Fruit fly (Drosophila melanogaster) whole organism, prepupa: ENCODE results near the gene yellow-b.

Experiments used
- CG10631 ChIP-seq: fragments of 200-800 bp; sonication (Bioruptor generic); optimal IDR thresholded peaks from 2 replicates; lab custom pipeline; 2016; ENCODE audit warnings: missing biosample characterization, missing genetic modification characterization
- CG10669 ChIP-seq: fragments of 200-800 bp; sonication (Bioruptor generic); optimal IDR thresholded peaks from 3 replicates; lab custom pipeline; 2018; ENCODE audit warnings: missing biosample characterization, mild to moderate bottlenecking, missing genetic modification characterization, moderate library complexity
- CG11294 ChIP-seq: fragments of 200-800 bp; sonication (Bioruptor generic); IDR thresholded peaks from 2 replicates; pipeline ENCODE4 v1.3.6; 2022; ENCODE audit warnings: missing biosample characterization, missing genetic modification characterization
- CG11762 ChIP-seq: fragments of 200-800 bp; sonication (Bioruptor generic); optimal IDR thresholded peaks from 3 replicates; lab custom pipeline; 2016; ENCODE audit warnings: missing biosample characterization, missing genetic modification characterization; ENCODE audit not compliant: insufficient read depth
- CG11902 ChIP-seq: fragments of 200-800 bp; sonication (Bioruptor generic); optimal IDR thresholded peaks from 3 replicates; lab custom pipeline; 2016; ENCODE audit warnings: missing biosample characterization, missing genetic modification characterization
- CG15336 ChIP-seq: fragments of 200-800 bp; sonication (Bioruptor generic); IDR thresholded peaks from 2 replicates; pipeline ENCODE4 v1.3.6; 2022; ENCODE audit warnings: missing biosample characterization, missing genetic modification characterization
- CG1621 ChIP-seq: fragments of 200-800 bp; sonication (Bioruptor generic); optimal IDR thresholded peaks from 3 replicates; lab custom pipeline; 2018; ENCODE audit warnings: missing biosample characterization, mild to moderate bottlenecking, missing genetic modification characterization
- CG31627 ChIP-seq: fragments of 200-800 bp; sonication (Bioruptor generic); optimal IDR thresholded peaks from 3 replicates; lab custom pipeline; 2016; ENCODE audit warnings: missing biosample characterization, missing genetic modification characterization
- CG32006 ChIP-seq: fragments of 200-800 bp; sonication (Bioruptor generic); optimal IDR thresholded peaks from 3 replicates; lab custom pipeline; 2017; ENCODE audit warnings: missing biosample characterization, mild to moderate bottlenecking, missing genetic modification characterization
- CG34406 ChIP-seq: fragments of 200-800 bp; sonication (Bioruptor generic); optimal IDR thresholded peaks from 3 replicates; lab custom pipeline; 2016; ENCODE audit warnings: missing biosample characterization, missing genetic modification characterization
- CG4318 ChIP-seq: fragments of 200-800 bp; sonication (Bioruptor generic); optimal IDR thresholded peaks from 3 replicates; lab custom pipeline; 2017; ENCODE audit warnings: missing biosample characterization, mild to moderate bottlenecking, missing genetic modification characterization
- CG6163 ChIP-seq: fragments of 200-800 bp; sonication (Bioruptor generic); IDR thresholded peaks from 3 replicates; pipeline ENCODE4 v1.3.6; 2022; ENCODE audit warnings: missing biosample characterization, missing genetic modification characterization
- CG6276 ChIP-seq: fragments of 200-800 bp; sonication (Bioruptor generic); optimal IDR thresholded peaks from 2 replicates; lab custom pipeline; 2017; ENCODE audit warnings: missing biosample characterization, mild to moderate bottlenecking, missing genetic modification characterization
- CG6792 ChIP-seq: fragments of 200-800 bp; sonication (Bioruptor generic); optimal IDR thresholded peaks from 3 replicates; lab custom pipeline; 2016; ENCODE audit warnings: missing biosample characterization, missing genetic modification characterization
- CG8119 ChIP-seq: fragments of 200-800 bp; sonication (Bioruptor generic); IDR thresholded peaks from 3 replicates; pipeline ENCODE4 v1.3.6; 2022; ENCODE audit warnings: missing biosample characterization, missing genetic modification characterization
- CG8632 ChIP-seq: fragments of 200-800 bp; sonication (Bioruptor generic); optimal IDR thresholded peaks from 3 replicates; lab custom pipeline; 2016; ENCODE audit warnings: missing biosample characterization, missing genetic modification characterization
- CG9139 ChIP-seq: fragments of 200-800 bp; sonication (Bioruptor generic); optimal IDR thresholded peaks from 3 replicates; lab custom pipeline; 2017; ENCODE audit warnings: missing biosample characterization, mild to moderate bottlenecking, missing genetic modification characterization
- Eip75B ChIP-seq: fragments of 200-800 bp; sonication (Bioruptor generic); optimal IDR thresholded peaks from 3 replicates; lab custom pipeline; 2016; ENCODE audit warnings: missing biosample characterization, missing genetic modification characterization
- Eip78C ChIP-seq: fragments of 200-800 bp; sonication (Bioruptor generic); peaks from one replicate; lab custom pipeline; 2016; ENCODE audit warnings: missing biosample characterization, missing genetic modification characterization
- Ets21C ChIP-seq: fragments of 200-800 bp; sonication (Bioruptor generic); optimal IDR thresholded peaks from 3 replicates; lab custom pipeline; 2016; ENCODE audit warnings: missing biosample characterization, missing genetic modification characterization
- Ets96B ChIP-seq: fragments of 200-800 bp; optimal IDR thresholded peaks from 2 replicates; lab custom pipeline; 2019; ENCODE audit warnings: missing biosample characterization, mild to moderate bottlenecking, missing genetic modification characterization, moderate library complexity
- Gug ChIP-seq: fragments of 200-800 bp; sonication (Bioruptor generic); IDR thresholded peaks from 2 replicates; pipeline ENCODE4 v1.3.6; 2022; ENCODE audit warnings: missing biosample characterization, missing genetic modification characterization
- Hr39 ChIP-seq: fragments of 200-800 bp; sonication (Bioruptor generic); optimal IDR thresholded peaks from 2 replicates; lab custom pipeline; 2016; ENCODE audit warnings: missing biosample characterization, missing genetic modification characterization
- Hr4 ChIP-seq: fragments of 200-800 bp; sonication (Bioruptor generic); optimal IDR thresholded peaks from 3 replicates; lab custom pipeline; 2016; ENCODE audit warnings: missing biosample characterization, missing genetic modification characterization
- Lpt ChIP-seq: fragments of 200-800 bp; sonication (Bioruptor generic); optimal IDR thresholded peaks from 3 replicates; lab custom pipeline; 2016; ENCODE audit warnings: missing biosample characterization, missing genetic modification characterization
- Met ChIP-seq: fragments of 200-800 bp; sonication (Bioruptor generic); optimal IDR thresholded peaks from 3 replicates; lab custom pipeline; 2016; ENCODE audit warnings: missing biosample characterization, missing genetic modification characterization
- OdsH ChIP-seq: fragments of 200-800 bp; sonication (Bioruptor generic); optimal IDR thresholded peaks from 3 replicates; lab custom pipeline; 2016; ENCODE audit warnings: missing biosample characterization, missing genetic modification characterization
- Sox14 ChIP-seq: fragments of 200-800 bp; sonication (Bioruptor generic); optimal IDR thresholded peaks from 3 replicates; lab custom pipeline; 2016; ENCODE audit warnings: missing biosample characterization, missing genetic modification characterization
- Sox15 ChIP-seq: fragments of 200-800 bp; sonication (Bioruptor generic); optimal IDR thresholded peaks from 3 replicates; lab custom pipeline; 2016; ENCODE audit warnings: missing biosample characterization, missing genetic modification characterization
- achi ChIP-seq: fragments of 200-800 bp; sonication (Bioruptor generic); optimal IDR thresholded peaks from 3 replicates; lab custom pipeline; 2016; ENCODE audit warnings: missing biosample characterization, missing genetic modification characterization
- acj6 ChIP-seq: fragments of 200-800 bp; sonication (Bioruptor generic); optimal IDR thresholded peaks from 3 replicates; lab custom pipeline; 2016; ENCODE audit warnings: missing biosample characterization, missing genetic modification characterization
- dsx ChIP-seq: fragments of 200-800 bp; optimal IDR thresholded peaks from 3 replicates; lab custom pipeline; 2019; ENCODE audit warnings: missing biosample characterization, mild to moderate bottlenecking, missing genetic modification characterization, moderate library complexity; ENCODE audit not compliant: poor library complexity, severe bottlenecking
- eg ChIP-seq: fragments of 200-800 bp; sonication (Bioruptor generic); IDR thresholded peaks from 3 replicates; pipeline ENCODE4 v1.3.6; 2022; ENCODE audit warnings: missing biosample characterization, missing genetic modification characterization
- esn ChIP-seq: fragments of 200-800 bp; sonication (Bioruptor generic); optimal IDR thresholded peaks from 2 replicates; lab custom pipeline; 2016; ENCODE audit warnings: missing biosample characterization, mild to moderate bottlenecking, missing genetic modification characterization, moderate library complexity
- fd85E ChIP-seq: fragments of 200-800 bp; sonication (Bioruptor generic); optimal IDR thresholded peaks from 3 replicates; lab custom pipeline; 2016; ENCODE audit warnings: missing biosample characterization, missing genetic modification characterization
- lz ChIP-seq: fragments of 200-800 bp; sonication (Bioruptor generic); optimal IDR thresholded peaks from 3 replicates; lab custom pipeline; 2016; ENCODE audit warnings: missing biosample characterization, missing genetic modification characterization
- pdm3 ChIP-seq: fragments of 200-800 bp; sonication (Bioruptor generic); optimal IDR thresholded peaks from 3 replicates; lab custom pipeline; 2016; ENCODE audit warnings: missing biosample characterization, missing genetic modification characterization
- salr ChIP-seq, 2 experiments: fragments of 200-800 bp; sonication (Bioruptor generic); optimal IDR thresholded peaks; 3 replicates each; lab custom pipeline; 2016 to 2018; ENCODE audit warnings: missing biosample characterization in 2 of 2, missing genetic modification characterization in 2 of 2, mild to moderate bottlenecking in 1 of 2
- svp ChIP-seq: fragments of 200-800 bp; sonication (Bioruptor generic); peaks from one replicate; lab custom pipeline; 2016; ENCODE audit warnings: missing biosample characterization, missing genetic modification characterization
- topi ChIP-seq: fragments of 200-800 bp; sonication (Bioruptor generic); optimal IDR thresholded peaks from 3 replicates; lab custom pipeline; 2016; ENCODE audit warnings: missing biosample characterization, missing genetic modification characterization
- vri ChIP-seq: fragments of 200-800 bp; sonication (Bioruptor generic); optimal IDR thresholded peaks from 3 replicates; lab custom pipeline; 2016; ENCODE audit warnings: missing biosample characterization, mild to moderate bottlenecking, missing genetic modification characterization

The yellow-b gene

DNA sequence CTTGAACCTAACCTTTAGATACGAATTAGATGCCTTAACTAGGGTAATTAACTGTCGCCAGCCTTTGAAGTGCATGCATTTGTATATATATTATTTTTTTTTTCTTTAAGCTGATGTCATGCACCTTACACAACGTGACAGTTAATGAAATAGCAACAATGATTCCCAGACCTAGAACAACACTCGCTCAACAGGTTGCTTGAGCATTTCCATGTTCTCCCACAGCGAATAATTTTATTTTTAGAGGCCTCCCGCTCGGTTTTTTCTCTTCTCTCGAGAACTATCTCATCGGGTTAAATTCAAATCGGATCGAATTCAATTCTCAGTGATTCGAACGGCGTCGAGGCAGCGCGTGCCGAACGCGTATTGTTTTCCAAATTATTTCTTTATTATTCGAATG, 44.6 kb downstream of the yellow-b start, which contains the start of gene Ugt37D1:
TSS of gene Ugt37D1 (plus strand) at position 321 of the 400 bp plus-strand sequence.
- TF ChIP-seq Met (GFP tag; lab: Kevin White, UChicago) (no peak), salr (GFP tag; optimal IDR thresholded peaks at IDR 0.05; lab: Kevin White, UChicago) (peak in 1 of 2 experiments; percentile 2), Eip78C (GFP tag; lab: Kevin White, UChicago) (peak; percentile 60), acj6 (no peak), CG9139 (no peak), CG4318 (no peak)

DNA sequence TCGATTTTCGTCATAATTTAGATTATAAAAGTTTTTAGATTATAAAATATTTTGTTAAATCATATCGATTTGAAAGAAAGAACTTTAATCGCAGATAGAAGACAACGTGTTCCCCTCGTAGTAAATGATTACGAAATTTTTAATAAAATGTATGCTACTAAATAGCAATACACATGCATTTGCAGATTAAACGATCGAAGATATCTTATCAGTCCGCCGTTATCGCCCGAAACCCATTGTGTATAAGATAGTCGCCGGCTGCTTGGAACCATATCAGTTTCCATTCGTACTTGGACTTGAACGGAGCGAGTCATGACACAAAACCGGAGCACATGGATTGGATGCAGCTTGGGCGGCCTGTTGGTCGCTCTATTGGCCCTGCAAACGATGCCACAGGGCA, 45.4 kb downstream of the yellow-b start:
- TF ChIP-seq vri (GFP tag; lab: Kevin White, UChicago) (peak; percentile 59), Hr39 (no peak), svp (GFP tag; lab: Kevin White, UChicago) (peak; percentile 48), Eip75B (GFP tag; lab: Kevin White, UChicago) (no peak), Ets96B (no peak), CG11902 (no peak), topi (GFP tag; lab: Kevin White, UChicago) (no peak), CG31627 (GFP tag; lab: Kevin White, UChicago) (no peak), fd85E (no peak), Sox14 (GFP tag; lab: Kevin White, UChicago) (no peak), CG8632 (GFP tag; lab: Kevin White, UChicago) (no peak)

DNA sequence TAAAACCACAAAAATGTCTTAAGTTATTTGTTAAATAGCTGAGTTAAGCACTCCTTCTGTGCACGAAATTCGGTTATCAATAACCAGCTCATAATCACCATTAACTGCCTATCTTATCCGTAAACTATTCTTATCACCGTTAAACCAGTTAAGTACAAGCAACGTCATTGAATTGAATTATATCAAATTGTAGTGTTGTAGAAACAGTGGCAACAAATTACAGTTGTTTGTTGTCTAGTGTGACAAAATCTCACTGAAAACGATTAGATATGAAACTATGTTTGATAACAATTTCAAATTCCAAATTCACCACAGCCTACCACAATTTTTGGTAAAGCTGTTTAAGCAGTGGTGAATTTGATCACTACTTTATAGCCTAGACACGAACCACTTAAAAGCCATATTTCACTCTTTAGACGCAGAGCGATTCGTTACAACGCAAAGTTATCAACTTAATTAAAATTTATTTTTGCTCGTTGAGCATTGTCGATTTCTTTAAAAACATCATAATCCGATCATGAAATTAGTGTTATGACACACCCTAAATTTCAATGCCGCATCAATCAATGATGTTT, 47.5 kb downstream of the yellow-b start:
- no peak for TF ChIP-seq Eip78C (GFP tag; lab: Kevin White, UChicago)
- TF ChIP-seq Ets21C (GFP tag; lab: Kevin White, UChicago), result no peak
- TF ChIP-seq topi (GFP tag; lab: Kevin White, UChicago), result no peak
- TF ChIP-seq pdm3 (GFP tag; lab: Kevin White, UChicago), result no peak
- TF ChIP-seq dsx, result no peak
- TF ChIP-seq svp (GFP tag; lab: Kevin White, UChicago), result no peak
- no peak for TF ChIP-seq CG15336
- no peak for TF ChIP-seq CG31627 (GFP tag; lab: Kevin White, UChicago)
- TF ChIP-seq CG4318, result no peak
- no peak for TF ChIP-seq CG11762 (GFP tag; lab: Kevin White, UChicago)
- no peak for TF ChIP-seq CG10669 (GFP tag; lab: Kevin White, UChicago)
- TF ChIP-seq eg (GFP tag; lab: Robert Waterston, UW), result no peak
- no peak for TF ChIP-seq CG6276 (GFP tag; lab: Kevin White, UChicago)
- no peak for TF ChIP-seq fd85E
- TF ChIP-seq CG10631 (GFP tag; lab: Kevin White, UChicago), result no peak
- TF ChIP-seq CG32006 (GFP tag; lab: Kevin White, UChicago), result no peak
- TF ChIP-seq CG6163, result no peak
- TF ChIP-seq CG34406 (GFP tag; lab: Kevin White, UChicago), result no peak
- TF ChIP-seq Sox15 (GFP tag; lab: Kevin White, UChicago), result no peak

DNA sequence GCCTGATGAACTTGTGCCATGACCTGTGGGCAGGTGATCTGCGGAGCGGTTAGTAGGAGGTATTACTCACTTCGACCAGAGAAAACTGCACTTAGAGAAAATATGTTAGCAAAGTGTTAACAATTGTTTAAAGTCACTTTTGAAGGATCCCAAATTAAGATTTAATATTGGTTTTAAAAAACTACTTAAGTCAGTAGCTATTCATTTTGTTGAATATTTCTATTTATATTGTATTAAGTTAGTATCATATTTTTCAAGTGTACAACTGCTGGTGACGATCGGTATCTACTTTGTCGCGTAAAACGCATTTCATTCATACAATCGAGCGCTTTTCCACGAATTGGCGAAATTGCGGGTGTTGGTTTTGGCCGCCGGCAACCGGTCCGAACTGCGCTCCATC, 49.5 kb downstream of the yellow-b start:
- no peak for TF ChIP-seq topi (GFP tag; lab: Kevin White, UChicago)
- TF ChIP-seq lz (GFP tag; lab: Kevin White, UChicago), result no peak
- peak; percentile 71 for TF ChIP-seq eg (GFP tag; lab: Robert Waterston, UW)
- TF ChIP-seq Gug, result peak; percentile 49
- TF ChIP-seq fd85E, result no peak
- peak; percentile 17 for TF ChIP-seq OdsH
- TF ChIP-seq CG11294 (GFP tag; lab: Robert Waterston, UW), result 0 out of 2 replicates have a peak, but pooled peaks have one; percentile 11
- TF ChIP-seq Eip78C (GFP tag; lab: Kevin White, UChicago), result peak; percentile 77
- TF ChIP-seq Lpt (GFP tag; lab: Kevin White, UChicago), result peak; percentile 6
- TF ChIP-seq pdm3 (GFP tag; lab: Kevin White, UChicago), result peak; percentile 27
- no peak for TF ChIP-seq esn (GFP tag; lab: Kevin White, UChicago)
- TF ChIP-seq svp (GFP tag; lab: Kevin White, UChicago), result peak; percentile 65
- 0 out of 3 replicates have a peak, but pooled peaks have one; percentile 36 for TF ChIP-seq CG6163
- TF ChIP-seq acj6, result peak; percentile 29
- no peak for TF ChIP-seq CG11902
- TF ChIP-seq CG8119 (GFP tag; lab: Robert Waterston, UW), result peak; percentile 83
- peak; percentile 74 for TF ChIP-seq Hr4 (GFP tag; lab: Kevin White, UChicago)
- peak; percentile 75 for TF ChIP-seq CG32006 (GFP tag; lab: Kevin White, UChicago)
- peak; percentile 46 for TF ChIP-seq CG4318
- peak; percentile 32 for TF ChIP-seq achi (GFP tag; lab: Kevin White, UChicago)
- TF ChIP-seq Ets96B, result peak; percentile 9
- TF ChIP-seq CG1621 (tag; lab: Kevin White, UChicago), result no peak
- TF ChIP-seq CG15336, result peak; percentile 83
- no peak for TF ChIP-seq CG6792 (GFP tag; lab: Kevin White, UChicago)
